Fruit fly (Drosophila melanogaster) whole organism, embryonic: Measurements from ENCODE around the gene CheB38c.

Experiments
- Bteb2 ChIP-seq: fragments of 200-800 bp; sonication (Bioruptor generic); optimal IDR thresholded peaks from 2 replicates; lab custom pipeline; 2016; ENCODE audit warnings: missing biosample characterization, missing genetic modification characterization
- CG15696 ChIP-seq: fragments of 200-800 bp; sonication (Bioruptor generic); optimal IDR thresholded peaks from 2 replicates; lab custom pipeline; 2019; ENCODE audit warnings: missing biosample characterization, mild to moderate bottlenecking, missing genetic modification characterization, moderate library complexity
- CG2129 ChIP-seq: fragments of 200-800 bp; sonication (Bioruptor generic); IDR thresholded peaks from 2 replicates; pipeline ENCODE4 v1.3.6; 2022; ENCODE audit warnings: missing biosample characterization, missing genetic modification characterization; ENCODE audit not compliant: partially characterized antibody
- Dip3 ChIP-seq: fragments of 200-800 bp; sonication (Bioruptor generic); optimal IDR thresholded peaks from 3 replicates; lab custom pipeline; 2016; ENCODE audit warnings: missing biosample characterization, missing genetic modification characterization
- Lhr ChIP-seq: fragments of 200-800 bp; sonication (Bioruptor generic); optimal IDR thresholded peaks from 3 replicates; lab custom pipeline; 2017; ENCODE audit warnings: mild to moderate bottlenecking, missing biosample characterization, missing genetic modification reagents, missing genetic modification characterization
- MESR4 ChIP-seq: fragments of 200-800 bp; sonication (Bioruptor generic); optimal IDR thresholded peaks from 2 replicates; lab custom pipeline; 2018; ENCODE audit warnings: missing biosample characterization, mild to moderate bottlenecking, missing genetic modification characterization, moderate library complexity
- dmrt11E ChIP-seq: fragments of 200-800 bp; sonication (Bioruptor generic); optimal IDR thresholded peaks from 3 replicates; lab custom pipeline; 2018; ENCODE audit warnings: missing biosample characterization, mild to moderate bottlenecking, missing genetic modification characterization, moderate library complexity
- jumu ChIP-seq: fragments of 200-800 bp; sonication (Bioruptor generic); optimal IDR thresholded peaks from 3 replicates; lab custom pipeline; 2016; ENCODE audit warnings: missing biosample characterization, missing genetic modification characterization
- luna ChIP-seq: fragments of 200-800 bp; sonication (Bioruptor generic); optimal IDR thresholded peaks from 2 replicates; lab custom pipeline; 2016; ENCODE audit warnings: missing biosample characterization, missing genetic modification characterization
- phol ChIP-seq: fragments of 200-800 bp; sonication (Bioruptor generic); optimal IDR thresholded peaks from 3 replicates; lab custom pipeline; 2018; ENCODE audit warnings: missing biosample characterization, mild to moderate bottlenecking, missing genetic modification characterization, moderate library complexity
- tin ChIP-seq: fragments of 200-800 bp; sonication (Bioruptor generic); optimal IDR thresholded peaks from 3 replicates; lab custom pipeline; 2016; ENCODE audit warnings: missing biosample characterization, missing genetic modification characterization
- tna ChIP-seq: fragments of 200-800 bp; sonication (Bioruptor generic); IDR thresholded peaks from 2 replicates; pipeline ENCODE4 v1.3.6; 2022; ENCODE audit warnings: missing biosample characterization, missing genetic modification characterization; ENCODE audit not compliant: partially characterized antibody
- tup ChIP-seq: fragments of 200-800 bp; sonication (Bioruptor generic); optimal IDR thresholded peaks from 2 replicates; lab custom pipeline; 2016; ENCODE audit warnings: missing biosample characterization, mild to moderate bottlenecking, missing genetic modification characterization, moderate library complexity
- unc-4 ChIP-seq: fragments of 200-800 bp; sonication (Bioruptor generic); IDR thresholded peaks from 2 replicates; pipeline ENCODE4 v1.3.6; 2022; ENCODE audit warnings: missing biosample characterization, missing genetic modification characterization; ENCODE audit not compliant: partially characterized antibody

dm6 chr2L:20849000-20849399, 28.3 kb upstream of the CheB38c start, which contains the start of gene CG14402:
- TF ChIP-seq luna = no peak
- TF ChIP-seq phol = no peak
- TF ChIP-seq tup (GFP tag; lab: Kevin White, UChicago) = no peak
- no peak for TF ChIP-seq dmrt11E (tag; lab: Kevin White, UChicago)
- TF ChIP-seq Dip3 (GFP tag; lab: Kevin White, UChicago) = no peak
- no peak for TF ChIP-seq CG2129
- TF ChIP-seq CG15696 = no peak
- TF ChIP-seq MESR4 (GFP tag; lab: Kevin White, UChicago) = no peak
- no peak for TF ChIP-seq Bteb2 (GFP tag; lab: Kevin White, UChicago)
- no peak for TF ChIP-seq tin (GFP tag; lab: Kevin White, UChicago)
- TF ChIP-seq jumu (GFP tag; lab: Kevin White, UChicago) = no peak
- no peak for TF ChIP-seq Lhr (GFP tag; lab: Kevin White, UChicago)
- no peak for TF ChIP-seq unc-4 (GFP tag; lab: Robert Waterston, UW)
- TF ChIP-seq tna = no peak
